Worm (Caenorhabditis elegans) whole organism, L3 larva: ENCODE data around the gene hmit-1.3.

ENCODE experiments used
- ZK546.5 ChIP-seq: sonication (generic microtip); optimal IDR thresholded peaks from 2 replicates; lab custom pipeline; 2017; ENCODE audit warnings: missing biosample characterization, missing genetic modification characterization
- elt-2 ChIP-seq: sonication (generic microtip); optimal IDR thresholded peaks from 2 replicates; lab custom pipeline; 2016; ENCODE audit warnings: missing genetic modification reagents, mild to moderate bottlenecking, missing genetic modification characterization, missing compliant biosample characterization
- fos-1 ChIP-seq: fragments of 150-350 bp; optimal IDR thresholded peaks from 2 replicates; lab custom pipeline; 2014; ENCODE audit warnings: missing biosample characterization, missing genetic modification characterization
- nhr-11 ChIP-seq: fragments of 150-350 bp; optimal IDR thresholded peaks from 2 replicates; lab custom pipeline; 2014; ENCODE audit warnings: missing biosample characterization, missing genetic modification characterization
- nhr-76 ChIP-seq: fragments of 150-350 bp; sonication (generic microtip); optimal IDR thresholded peaks from 5 replicates; lab custom pipeline; 2014; ENCODE audit warnings: missing biosample characterization, missing genetic modification characterization
- pha-4 ChIP-seq: fragments of 150-350 bp; optimal IDR thresholded peaks from 2 replicates; lab custom pipeline; 2014; ENCODE audit warnings: missing biosample characterization, missing genetic modification reagents, missing genetic modification characterization
- snpc-4 ChIP-seq: fragments of 150-350 bp; optimal IDR thresholded peaks from 2 replicates; lab custom pipeline; 2014; ENCODE audit warnings: missing biosample characterization, missing genetic modification characterization

DNA sequence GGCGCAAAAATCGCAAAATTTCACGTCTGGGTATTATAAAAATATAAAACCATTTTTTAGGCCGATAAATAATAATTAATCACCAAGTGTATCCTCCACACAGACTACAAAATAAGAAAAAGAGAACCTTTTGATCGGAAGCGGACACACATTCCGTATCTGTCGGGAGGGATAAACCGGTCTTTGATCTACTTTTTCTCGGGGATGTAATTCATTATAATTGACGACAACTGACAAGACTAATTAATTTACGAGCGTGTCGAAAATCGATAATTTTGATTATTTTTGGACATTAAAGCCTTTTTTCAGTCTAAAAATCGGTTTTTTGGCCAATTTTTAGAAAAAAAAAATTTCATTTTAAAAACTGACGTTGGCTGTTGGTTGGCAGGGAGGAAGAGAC, 49.0 kb downstream of the hmit-1.3 start:
- no peak for TF ChIP-seq pha-4 (tag; lab: Kevin White, UChicago)
- TF ChIP-seq ZK546.5 (tag; lab: Kevin White, UChicago): no peak
- TF ChIP-seq nhr-76 (tag; lab: Kevin White, UChicago): no peak
- TF ChIP-seq elt-2 (tag; lab: Kevin White, UChicago): no peak
- TF ChIP-seq fos-1 (tag; lab: Kevin White, UChicago): no peak
- no peak for TF ChIP-seq snpc-4
- no peak for TF ChIP-seq nhr-11 (tag; lab: Kevin White, UChicago)
